Worm (Caenorhabditis elegans) whole organism, late embryonic: ENCODE measurements around the gene ztf-25.

Experiments used
- elt-2 ChIP-seq: sonication (generic microtip); optimal IDR thresholded peaks from 2 replicates; lab custom pipeline; 2016; ENCODE audit warnings: missing genetic modification reagents, missing genetic modification characterization, missing compliant biosample characterization
- pha-4 ChIP-seq: fragments of 150-350 bp; optimal IDR thresholded peaks from 2 replicates; lab custom pipeline; 2018; ENCODE audit warnings: missing biosample characterization, missing genetic modification reagents, missing genetic modification characterization
- pqm-1 ChIP-seq: sonication (generic microtip); optimal IDR thresholded peaks from 2 replicates; lab custom pipeline; 2016; ENCODE audit warnings: missing genetic modification characterization, missing compliant biosample characterization
- ttx-3 ChIP-seq: sonication (generic microtip); optimal IDR thresholded peaks from 2 replicates; lab custom pipeline; 2016; ENCODE audit warnings: missing genetic modification reagents, missing genetic modification characterization, missing compliant biosample characterization

ce11 chrV:17598810-17599209 lies 2.8 kb upstream of the ztf-25 start, which contains the start of gene Y6G8.2:
- TF ChIP-seq pha-4 (tag; lab: Kevin White, UChicago) (no peak), ttx-3 (tag; lab: Kevin White, UChicago) (no peak), pqm-1 (tag; lab: Kevin White, UChicago) (no peak), elt-2 (tag; lab: Kevin White, UChicago) (peak; percentile 27)
